Fruit fly (Drosophila melanogaster) whole organism, embryonic: ENCODE results near the gene CG7565.

Experiments used
- Abd-B ChIP-seq: fragments of 200-800 bp; sonication (Bioruptor generic); optimal IDR thresholded peaks from 2 replicates; lab custom pipeline; 2018; ENCODE audit warnings: missing biosample characterization, mild to moderate bottlenecking, missing genetic modification characterization, moderate library complexity
- Bgb ChIP-seq: fragments of 200-800 bp; sonication (Bioruptor generic); IDR thresholded peaks from 2 replicates; pipeline ENCODE4 v1.3.6; 2022; ENCODE audit warnings: missing biosample characterization, missing genetic modification characterization; ENCODE audit not compliant: partially characterized antibody
- C15 ChIP-seq: fragments of 200-800 bp; sonication (Bioruptor generic); IDR thresholded peaks from 3 replicates; pipeline ENCODE4 v1.3.6; 2022; ENCODE audit warnings: missing biosample characterization, missing genetic modification characterization
- CG10366 ChIP-seq: fragments of 200-800 bp; sonication (Bioruptor generic); IDR thresholded peaks from 2 replicates; pipeline ENCODE4 v1.3.6; 2022; ENCODE audit warnings: missing biosample characterization, missing genetic modification characterization
- CG10462 ChIP-seq: fragments of 200-800 bp; sonication (Bioruptor generic); optimal IDR thresholded peaks from 2 replicates; lab custom pipeline; 2016; ENCODE audit warnings: missing biosample characterization, missing genetic modification characterization
- CG10979 ChIP-seq: fragments of 200-800 bp; sonication (Bioruptor generic); optimal IDR thresholded peaks from 2 replicates; lab custom pipeline; 2018; ENCODE audit warnings: missing biosample characterization, mild to moderate bottlenecking, missing genetic modification characterization, moderate library complexity
- CG11085 ChIP-seq: fragments of 200-800 bp; sonication (Bioruptor generic); IDR thresholded peaks from 2 replicates; pipeline ENCODE4 v1.3.6; 2022; ENCODE audit warnings: missing biosample characterization, missing genetic modification characterization
- CG12071 ChIP-seq: fragments of 200-800 bp; sonication (Bioruptor generic); optimal IDR thresholded peaks from 3 replicates; lab custom pipeline; 2018; ENCODE audit warnings: missing biosample characterization, mild to moderate bottlenecking, missing genetic modification characterization
- CG12104 ChIP-seq: fragments of 200-800 bp; sonication (Bioruptor generic); optimal IDR thresholded peaks from 3 replicates; lab custom pipeline; 2016; ENCODE audit warnings: missing biosample characterization, missing genetic modification characterization
- CG12299 ChIP-seq: fragments of 200-800 bp; sonication (Bioruptor generic); optimal IDR thresholded peaks from 2 replicates; lab custom pipeline; 2018; ENCODE audit warnings: missing biosample characterization, mild to moderate bottlenecking, missing genetic modification characterization
- CG1233 ChIP-seq: fragments of 200-800 bp; sonication (Bioruptor generic); optimal IDR thresholded peaks from 4 replicates; lab custom pipeline; 2018; ENCODE audit warnings: missing biosample characterization, mild to moderate bottlenecking, missing genetic modification characterization
- CG12942 ChIP-seq: fragments of 200-800 bp; sonication (Bioruptor generic); optimal IDR thresholded peaks from 3 replicates; lab custom pipeline; 2016; ENCODE audit warnings: missing biosample characterization, missing genetic modification characterization
- CG1529 ChIP-seq: fragments of 200-800 bp; sonication (Bioruptor generic); optimal IDR thresholded peaks from 3 replicates; lab custom pipeline; 2018; ENCODE audit warnings: missing biosample characterization, missing genetic modification characterization
- CG17802 ChIP-seq: fragments of 200-800 bp; sonication (Bioruptor generic); optimal IDR thresholded peaks from 2 replicates; lab custom pipeline; 2018; ENCODE audit warnings: missing biosample characterization, mild to moderate bottlenecking, missing genetic modification characterization, moderate library complexity
- CG3065 ChIP-seq: fragments of 200-800 bp; sonication (Bioruptor generic); optimal IDR thresholded peaks from 2 replicates; lab custom pipeline; 2016; ENCODE audit warnings: missing biosample characterization, missing genetic modification characterization
- CG31388 ChIP-seq: fragments of 200-800 bp; sonication (Bioruptor generic); optimal IDR thresholded peaks from 2 replicates; lab custom pipeline; 2016; ENCODE audit warnings: missing biosample characterization, missing genetic modification characterization
- CG6175 ChIP-seq: fragments of 200-800 bp; sonication (Bioruptor generic); IDR thresholded peaks from 3 replicates; pipeline ENCODE4 v1.3.6; 2022; ENCODE audit warnings: missing biosample characterization, missing genetic modification characterization
- CG9609 ChIP-seq: fragments of 200-800 bp; sonication (Bioruptor generic); optimal IDR thresholded peaks from 3 replicates; lab custom pipeline; 2016; ENCODE audit warnings: missing biosample characterization, missing genetic modification characterization
- CkIIα-i1 ChIP-seq: fragments of 200-800 bp; sonication (Bioruptor generic); IDR thresholded peaks from 2 replicates; pipeline ENCODE4 v1.3.6; 2022; ENCODE audit warnings: missing biosample characterization, missing genetic modification characterization
- Elba2 ChIP-seq: fragments of 200-800 bp; sonication (Bioruptor generic); optimal IDR thresholded peaks from 3 replicates; lab custom pipeline; 2016; ENCODE audit warnings: missing biosample characterization, missing genetic modification characterization
- Fer1 ChIP-seq: fragments of 200-800 bp; sonication (Bioruptor generic); optimal IDR thresholded peaks from 2 replicates; lab custom pipeline; 2017; ENCODE audit warnings: missing biosample characterization, mild to moderate bottlenecking, missing genetic modification characterization
- Hey ChIP-seq: fragments of 200-800 bp; sonication (Bioruptor generic); optimal IDR thresholded peaks from 3 replicates; lab custom pipeline; 2018; ENCODE audit warnings: missing biosample characterization, mild to moderate bottlenecking, missing genetic modification characterization
- HmgZ ChIP-seq: fragments of 200-800 bp; sonication (Bioruptor generic); optimal IDR thresholded peaks from 2 replicates; lab custom pipeline; 2018; ENCODE audit warnings: missing biosample characterization, mild to moderate bottlenecking, missing genetic modification characterization
- Hmr ChIP-seq: fragments of 200-800 bp; sonication (Bioruptor generic); optimal IDR thresholded peaks from 3 replicates; lab custom pipeline; 2017; ENCODE audit warnings: mild to moderate bottlenecking, missing biosample characterization, missing genetic modification reagents, missing genetic modification characterization
- Hr51 ChIP-seq, 2 experiments: fragments of 200-800 bp; sonication (Bioruptor generic); optimal IDR thresholded peaks; 2 replicates in 1 of 2; 3 replicates in 1 of 2; lab custom pipeline; 2016 to 2018; ENCODE audit warnings: missing biosample characterization in 2 of 2, missing genetic modification characterization in 2 of 2, mild to moderate bottlenecking in 1 of 2, moderate library complexity in 1 of 2
- Hr78 ChIP-seq, 2 experiments: fragments of 200-800 bp in 1 of 2; fragments of >200 bp in 1 of 2; sonication (Bioruptor generic) in 1 of 2; optimal IDR thresholded peaks; 2 replicates each; lab custom pipeline; 2017 to 2019; ENCODE audit warnings: missing biosample characterization in 2 of 2, missing genetic modification characterization in 2 of 2, mild to moderate bottlenecking in 1 of 2, moderate library complexity in 1 of 2
- Med ChIP-seq: fragments of 200-800 bp; sonication (Bioruptor generic); peaks from one replicate; lab custom pipeline; 2016; ENCODE audit warnings: missing biosample characterization, missing genetic modification characterization, mild to moderate bottlenecking, inconsistent platforms, moderate library complexity
- Mes4 ChIP-seq: fragments of 200-800 bp; sonication (Bioruptor generic); optimal IDR thresholded peaks from 2 replicates; lab custom pipeline; 2016; ENCODE audit warnings: missing biosample characterization, missing genetic modification characterization
- Ravus ChIP-seq: fragments of 200-800 bp; sonication (Bioruptor generic); IDR thresholded peaks from 2 replicates; pipeline ENCODE4 v1.3.6; 2022; ENCODE audit warnings: missing biosample characterization, missing genetic modification characterization
- Side ChIP-seq: fragments of 200-800 bp; sonication (Bioruptor generic); optimal IDR thresholded peaks from 2 replicates; lab custom pipeline; 2016; ENCODE audit warnings: missing biosample characterization, missing genetic modification characterization
- Tbp ChIP-seq: fragments of >200 bp; optimal IDR thresholded peaks from 2 replicates; lab custom pipeline; 2018; ENCODE audit warnings: missing biosample characterization, missing genetic modification characterization
- abd-A ChIP-seq: fragments of 200-800 bp; sonication (Bioruptor generic); optimal IDR thresholded peaks from 3 replicates; lab custom pipeline; 2019; ENCODE audit warnings: missing biosample characterization, mild to moderate bottlenecking, missing genetic modification characterization, moderate library complexity
- bab2 ChIP-seq: fragments of 200-800 bp; sonication (Bioruptor generic); optimal IDR thresholded peaks from 2 replicates; lab custom pipeline; 2016; ENCODE audit warnings: missing biosample characterization, missing genetic modification characterization
- bbx ChIP-seq: fragments of 200-800 bp; sonication (Bioruptor generic); IDR thresholded peaks from 2 replicates; pipeline ENCODE4 v1.3.6; 2022; ENCODE audit warnings: missing biosample characterization, missing genetic modification characterization; ENCODE audit not compliant: partially characterized antibody
- bcd ChIP-seq: fragments of 200-800 bp; sonication (Bioruptor generic); optimal IDR thresholded peaks from 2 replicates; lab custom pipeline; 2017; ENCODE audit warnings: missing biosample characterization, mild to moderate bottlenecking, missing genetic modification characterization
- bsh ChIP-seq, 2 experiments: fragments of 200-800 bp; sonication (Bioruptor generic); optimal IDR thresholded peaks; 2 replicates each; lab custom pipeline; 2017 to 2018; ENCODE audit warnings: mild to moderate bottlenecking in 2 of 2, missing biosample characterization in 2 of 2, missing genetic modification characterization in 2 of 2, moderate library complexity in 1 of 2
- dan ChIP-seq: fragments of 200-800 bp; sonication (Bioruptor generic); IDR thresholded peaks from 2 replicates; pipeline ENCODE4 v1.3.6; 2022; ENCODE audit warnings: missing biosample characterization, missing genetic modification characterization
- fd3F ChIP-seq: fragments of 200-800 bp; sonication (Bioruptor generic); optimal IDR thresholded peaks from 2 replicates; lab custom pipeline; 2018; ENCODE audit warnings: missing biosample characterization, mild to moderate bottlenecking, missing genetic modification characterization, moderate library complexity
- gcm2 ChIP-seq: fragments of 200-800 bp; sonication (Bioruptor generic); optimal IDR thresholded peaks from 2 replicates; lab custom pipeline; 2016; ENCODE audit warnings: missing biosample characterization, missing genetic modification characterization
- ham ChIP-seq: fragments of 200-800 bp; sonication (Bioruptor generic); IDR thresholded peaks from 2 replicates; pipeline ENCODE4 v1.3.6; 2022; ENCODE audit warnings: missing biosample characterization, missing genetic modification characterization
- lab ChIP-seq: fragments of 200-800 bp; sonication (Bioruptor generic); optimal IDR thresholded peaks from 3 replicates; lab custom pipeline; 2017; ENCODE audit warnings: missing biosample characterization, missing genetic modification characterization, mild to moderate bottlenecking, moderate library complexity, missing genetic modification reagents
- mirr ChIP-seq: fragments of 200-800 bp; sonication (Bioruptor generic); optimal IDR thresholded peaks from 3 replicates; lab custom pipeline; 2018; ENCODE audit warnings: missing biosample characterization, mild to moderate bottlenecking, missing genetic modification characterization
- nmo ChIP-seq: fragments of 200-800 bp; sonication (Bioruptor generic); optimal IDR thresholded peaks from 2 replicates; lab custom pipeline; 2018; ENCODE audit warnings: missing biosample characterization, mild to moderate bottlenecking, missing genetic modification characterization, moderate library complexity
- org-1 ChIP-seq: fragments of 200-800 bp; sonication (Bioruptor generic); optimal IDR thresholded peaks from 2 replicates; lab custom pipeline; 2017; ENCODE audit warnings: missing biosample characterization, missing genetic modification characterization
- pita ChIP-seq: fragments of 200-800 bp; sonication (Bioruptor generic); optimal IDR thresholded peaks from 2 replicates; lab custom pipeline; 2017; ENCODE audit warnings: missing biosample characterization, mild to moderate bottlenecking, missing genetic modification characterization
- rib ChIP-seq: fragments of 200-800 bp; sonication (Bioruptor generic); IDR thresholded peaks from 2 replicates; pipeline ENCODE4 v1.3.6; 2022; ENCODE audit warnings: missing biosample characterization, missing genetic modification characterization
- sens ChIP-seq: fragments of 200-800 bp; sonication (Bioruptor generic); peaks from one replicate; lab custom pipeline; 2016; ENCODE audit warnings: missing biosample characterization, missing genetic modification characterization
- stwl ChIP-seq: fragments of 200-800 bp; sonication (Bioruptor generic); optimal IDR thresholded peaks from 3 replicates; lab custom pipeline; 2018; ENCODE audit warnings: missing biosample characterization, mild to moderate bottlenecking, missing genetic modification characterization, moderate library complexity
- tll ChIP-seq, 2 experiments: fragments of 200-800 bp in 1 of 2; fragments of >200 bp in 1 of 2; sonication (Bioruptor generic) in 1 of 2; optimal IDR thresholded peaks; 2 replicates each; lab custom pipeline; 2017 to 2019; ENCODE audit warnings: missing biosample characterization in 2 of 2, missing genetic modification characterization in 2 of 2, mild to moderate bottlenecking in 1 of 2, moderate library complexity in 1 of 2

Gene CG7565

DNA sequence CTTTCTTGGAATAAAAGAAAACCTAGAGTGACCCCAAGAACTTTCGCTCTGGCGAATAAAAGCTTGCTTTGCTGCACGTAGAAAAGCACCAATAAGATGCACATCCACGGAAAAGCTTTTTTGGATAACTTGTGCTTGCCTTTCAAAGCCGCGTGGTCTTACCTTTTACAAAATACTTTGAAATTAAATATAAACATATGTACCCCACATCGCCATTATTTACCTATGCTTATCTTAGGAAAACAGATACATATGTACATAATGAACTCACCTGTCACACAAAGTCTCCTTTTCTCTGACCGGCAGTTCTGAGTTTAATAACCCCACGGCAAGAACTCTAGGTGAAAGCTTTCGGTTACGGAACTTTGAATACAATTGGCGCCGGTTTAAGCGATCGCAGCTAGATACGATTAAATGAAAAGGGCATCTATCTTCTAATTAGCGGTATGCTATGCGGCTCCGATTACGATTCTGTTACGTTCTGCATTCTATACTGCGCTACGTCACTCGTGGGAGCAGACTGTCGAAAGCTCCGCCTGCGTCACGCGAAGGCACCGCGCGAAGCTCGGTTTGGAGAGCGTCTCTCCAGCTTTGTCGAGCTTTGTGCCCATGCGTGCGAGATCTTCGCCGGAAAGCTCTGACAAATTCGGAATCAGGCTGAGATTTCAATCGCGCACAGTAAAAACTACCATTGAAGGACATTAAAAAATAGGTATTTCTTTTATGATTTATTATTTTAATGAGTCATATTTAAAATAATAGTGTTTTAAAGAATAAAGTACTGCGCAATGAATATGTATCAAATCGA is 33.2 kb downstream of the CG7565 start, which contains the start of gene bip1 (continued):
- TF ChIP-seq Hmr (GFP tag; lab: Kevin White, UChicago) (no peak), CG1529 (peak; percentile 40), Elba2 (no peak), Side (GFP tag; lab: Kevin White, UChicago) (peak; percentile 19), HmgZ (tag; lab: Kevin White, UChicago) (peak; percentile 12), bsh (GFP tag; optimal IDR thresholded peaks at IDR 0.05; lab: Kevin White, UChicago) (peak in 1 of 2 experiments; percentile 47), Med (GFP tag; lab: Kevin White, UChicago) (peak; percentile 71), CG12942 (no peak), CG11085 (GFP tag; lab: Robert Waterston, UW) (no peak), fd3F (no peak), ham (GFP tag; lab: Robert Waterston, UW) (no peak), stwl (tag; lab: Kevin White, UChicago) (no peak), CG12104 (GFP tag; lab: Kevin White, UChicago) (no peak), Hr51 (GFP tag; optimal IDR thresholded peaks at IDR 0.05; lab: Kevin White, UChicago) (peak in 1 of 2 experiments; percentile 36), CG10366 (GFP tag; lab: Robert Waterston, UW) (no peak), CG12071 (no peak), Mes4 (no peak), CG6175 (GFP tag; lab: Robert Waterston, UW) (no peak), CG31388 (GFP tag; lab: Kevin White, UChicago) (no peak), sens (GFP tag; lab: Kevin White, UChicago) (peak; percentile 81), abd-A (tag; lab: Kevin White, UChicago) (no peak), pita (GFP tag; lab: Kevin White, UChicago) (no peak), Fer1 (GFP tag; lab: Kevin White, UChicago) (peak; percentile 17), Tbp (no peak), gcm2 (no peak), CG10979 (tag; lab: Kevin White, UChicago) (no peak), CG10462 (GFP tag; lab: Kevin White, UChicago) (no peak), CG1233 (GFP tag; lab: Kevin White, UChicago) (peak; percentile 39), Ravus (GFP tag; lab: Robert Waterston, UW) (no peak), Abd-B (no peak), C15 (GFP tag; lab: Robert Waterston, UW) (no peak), lab (peak; percentile 34), Hey (tag; lab: Kevin White, UChicago) (peak; percentile 2), CG3065 (GFP tag; lab: Kevin White, UChicago) (no peak), bab2 (GFP tag; lab: Kevin White, UChicago) (no peak), org-1 (GFP tag; lab: Kevin White, UChicago) (no peak), CG12299 (tag; lab: Kevin White, UChicago) (peak; percentile 48), mirr (GFP tag; lab: Kevin White, UChicago) (no peak), dan (GFP tag; lab: Robert Waterston, UW) (no peak), CG17802 (tag; lab: Kevin White, UChicago) (no peak), tll (GFP tag; optimal IDR thresholded peaks at IDR 0.05; lab: Kevin White, UChicago) (no peak), CG9609 (GFP tag; lab: Kevin White, UChicago) (no peak), Bgb (no peak; the same call in 1 of the 2 replicates), Hr78 (GFP tag; optimal IDR thresholded peaks at IDR 0.05; lab: Kevin White, UChicago) (peak in 1 of 2 experiments; percentile 63), rib (GFP tag; lab: Robert Waterston, UW) (no peak), bbx (GFP tag; lab: Robert Waterston, UW) (no peak; the same call in 1 of the 2 replicates), bcd (GFP tag; lab: Kevin White, UChicago) (no peak), nmo (GFP tag; lab: Kevin White, UChicago) (no peak), CkIIα-i1 (GFP tag; lab: Robert Waterston, UW) (no peak)
